Fruit fly (Drosophila melanogaster): ENCODE measurements around the gene Galphaf.

The Galphaf gene

DNA sequence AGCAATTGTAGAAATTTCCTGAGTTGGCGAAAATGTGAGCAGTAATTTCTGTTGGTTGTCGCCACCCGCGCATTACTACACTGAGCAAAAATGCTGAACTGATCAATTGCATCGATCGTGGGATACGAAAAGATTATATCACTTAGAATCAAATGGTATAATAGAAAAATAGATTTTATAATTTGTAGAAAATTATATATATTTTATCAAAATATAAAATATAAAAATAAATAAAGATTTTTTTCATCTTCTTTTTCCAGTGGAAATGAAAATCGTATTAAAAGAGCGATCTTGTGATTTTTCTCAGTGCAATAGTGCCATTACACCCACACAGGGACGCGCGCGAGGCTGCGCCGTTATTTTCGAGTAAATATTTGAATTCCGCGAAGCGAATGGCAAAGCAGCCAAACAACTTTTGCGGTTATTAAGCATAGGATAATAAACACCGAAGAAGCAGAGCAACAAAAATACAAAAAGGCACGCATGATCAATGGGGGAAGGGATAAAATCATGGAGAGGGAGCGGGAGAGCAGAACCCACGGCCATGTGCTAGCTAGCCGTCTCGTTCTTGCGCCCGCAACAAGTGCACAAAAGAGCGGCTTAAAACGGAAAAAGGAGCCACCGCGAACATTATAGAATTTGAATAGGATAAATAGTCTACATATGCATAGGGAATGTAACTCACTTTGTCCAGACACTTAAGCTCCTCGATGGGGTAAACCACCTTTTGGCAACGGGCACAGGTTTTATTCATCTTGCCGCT lies 42.7 kb upstream of the Galphaf start (continued):
- TF ChIP-seq CG10431 (GFP tag; optimal IDR thresholded peaks at IDR 0.05) = no peak
- TF ChIP-seq Ets65A (GFP tag) = peak; percentile 37
- no peak for TF ChIP-seq CG5180 (GFP tag; optimal IDR thresholded peaks at IDR 0.05)
- TF ChIP-seq CG34376 (GFP tag; optimal IDR thresholded peaks at IDR 0.05) = no peak
- TF ChIP-seq Ssrp (tag; optimal IDR thresholded peaks at IDR 0.05) = peak; percentile 6
- peak; percentile 48 for TF ChIP-seq Blimp-1 (GFP tag; optimal IDR thresholded peaks at IDR 0.05)
- TF ChIP-seq CG18262 (tag; optimal IDR thresholded peaks at IDR 0.05) = peak; percentile 58
- TF ChIP-seq lab (GFP tag; optimal IDR thresholded peaks at IDR 0.05) = peak; percentile 68
- TF ChIP-seq jigr1 (GFP tag; IDR thresholded peaks at IDR 0.05) = no peak
- peak; percentile 75 for TF ChIP-seq CG1832 (GFP tag; optimal IDR thresholded peaks at IDR 0.05)
- peak; percentile 31 for TF ChIP-seq CG10274 (GFP tag; optimal IDR thresholded peaks at IDR 0.05)
- no peak for TF ChIP-seq CG18011 (GFP tag; optimal IDR thresholded peaks at IDR 0.05)
- no peak for TF ChIP-seq grn (GFP tag; optimal IDR thresholded peaks at IDR 0.05)
- no peak for TF ChIP-seq CG17186 (GFP tag; optimal IDR thresholded peaks at IDR 0.05)
- 0 out of 2 replicates have a peak, but pooled peaks have one; percentile 41 for TF ChIP-seq al (GFP tag; IDR thresholded peaks at IDR 0.05)
- no peak for TF ChIP-seq Elba2 (GFP tag; optimal IDR thresholded peaks at IDR 0.05)
- peak; percentile 12 for TF ChIP-seq Sox102F (GFP tag; optimal IDR thresholded peaks at IDR 0.05)
- peak; percentile 38; the same call in 1 of the 2 replicates for TF ChIP-seq CG14014 (GFP tag; IDR thresholded peaks at IDR 0.05)
- peak in 1 of 2 experiments; percentile 2 for TF ChIP-seq Pdp1 (GFP tag; optimal IDR thresholded peaks at IDR 0.05)
- TF ChIP-seq emc (GFP tag; optimal IDR thresholded peaks at IDR 0.05) = no peak
- TF ChIP-seq HHEX (GFP tag; optimal IDR thresholded peaks at IDR 0.05) = peak; percentile 31
- TF ChIP-seq CG18599 (GFP tag; optimal IDR thresholded peaks at IDR 0.05) = peak; percentile 74
- 0 out of 2 replicates have a peak, but pooled peaks have one; percentile 30 for TF ChIP-seq E2f1 (GFP tag; IDR thresholded peaks at IDR 0.05)
- TF ChIP-seq CG12155 (GFP tag; optimal IDR thresholded peaks at IDR 0.05) = no peak
- TF ChIP-seq CG30403 (GFP tag; optimal IDR thresholded peaks at IDR 0.05) = peak; percentile 42
- TF ChIP-seq gfzf (GFP tag; optimal IDR thresholded peaks at IDR 0.05) = no peak
- TF ChIP-seq cato (GFP tag; optimal IDR thresholded peaks at IDR 0.05; ENCODE audit: borderline replicate concordance) = no peak
- no peak for TF ChIP-seq seq (GFP tag; IDR thresholded peaks at IDR 0.05)
- no peak for TF ChIP-seq CG1233 (GFP tag; optimal IDR thresholded peaks at IDR 0.05)
- TF ChIP-seq CG7372 (GFP tag; IDR thresholded peaks at IDR 0.05) = no peak
- no peak for TF ChIP-seq CG14965 (GFP tag; optimal IDR thresholded peaks at IDR 0.05; ENCODE audit: borderline replicate concordance)
- TF ChIP-seq ci (GFP tag; IDR thresholded peaks at IDR 0.05) = 0 out of 3 replicates have a peak, but pooled peaks have one; percentile 38
- no peak for TF ChIP-seq CG1602 (GFP tag; optimal IDR thresholded peaks at IDR 0.05)
- TF ChIP-seq wor (GFP tag; IDR thresholded peaks at IDR 0.05) = no peak
- peak; percentile 60 for TF ChIP-seq Vsx1 (GFP tag; optimal IDR thresholded peaks at IDR 0.05)
- peak; percentile 61; the same call in 2 of the 3 replicates for TF ChIP-seq row (GFP tag; IDR thresholded peaks at IDR 0.05)
- no peak for TF ChIP-seq mam (GFP tag; optimal IDR thresholded peaks at IDR 0.05)
- 0 out of 3 replicates have a peak, but pooled peaks have one; percentile 32 for TF ChIP-seq ken (GFP tag; IDR thresholded peaks at IDR 0.05)
- TF ChIP-seq Lhr (GFP tag; optimal IDR thresholded peaks at IDR 0.05) = no peak
- TF ChIP-seq Meics (GFP tag; optimal IDR thresholded peaks at IDR 0.05) = peak; percentile 18
- peak; percentile 28 for TF ChIP-seq CG6683 (GFP tag; optimal IDR thresholded peaks at IDR 0.05)
- peak; percentile 33 for TF ChIP-seq zen (tag; optimal IDR thresholded peaks at IDR 0.05)
- TF ChIP-seq dmrt11E (tag; optimal IDR thresholded peaks at IDR 0.05) = peak; percentile 42
- TF ChIP-seq br (optimal IDR thresholded peaks at IDR 0.05) = no peak
- no peak for TF ChIP-seq CG4730 (GFP tag; IDR thresholded peaks at IDR 0.05)
- TF ChIP-seq ftz-f1 (GFP tag; optimal IDR thresholded peaks at IDR 0.05) = no peak
- peak; percentile 13 for TF ChIP-seq Jarid2 (GFP tag; optimal IDR thresholded peaks at IDR 0.05)
- TF ChIP-seq Aef1 (GFP tag; IDR thresholded peaks at IDR 0.05) = peak; percentile 50; the same call in 2 of the 3 replicates
- no peak for TF ChIP-seq HmgZ (tag; optimal IDR thresholded peaks at IDR 0.05)

Data from whole organism, embryonic.